Fruit fly (Drosophila melanogaster) whole organism, prepupa: Measurements from ENCODE around the gene Hsp60C.

Source experiments
- CG10631 ChIP-seq: fragments of 200-800 bp; sonication (Bioruptor generic); optimal IDR thresholded peaks from 2 replicates; lab custom pipeline; 2016; ENCODE audit warnings: missing biosample characterization, missing genetic modification characterization
- CG6792 ChIP-seq: fragments of 200-800 bp; sonication (Bioruptor generic); optimal IDR thresholded peaks from 3 replicates; lab custom pipeline; 2016; ENCODE audit warnings: missing biosample characterization, missing genetic modification characterization
- Gug ChIP-seq: fragments of 200-800 bp; sonication (Bioruptor generic); IDR thresholded peaks from 2 replicates; pipeline ENCODE4 v1.3.6; 2022; ENCODE audit warnings: missing biosample characterization, missing genetic modification characterization
- Met ChIP-seq: fragments of 200-800 bp; sonication (Bioruptor generic); optimal IDR thresholded peaks from 3 replicates; lab custom pipeline; 2016; ENCODE audit warnings: missing biosample characterization, missing genetic modification characterization
- fd85E ChIP-seq: fragments of 200-800 bp; sonication (Bioruptor generic); optimal IDR thresholded peaks from 3 replicates; lab custom pipeline; 2016; ENCODE audit warnings: missing biosample characterization, missing genetic modification characterization

Gene Hsp60C

dm6 chr2L:5706074-5706473 is 43.4 kb downstream of the Hsp60C start, which contains the start of gene CG7236:
TSS of gene CG7236 (plus strand) at chr2L:5706374.
- no peak for TF ChIP-seq CG6792 (GFP tag; lab: Kevin White, UChicago)
- no peak for TF ChIP-seq Gug (GFP tag; lab: Robert Waterston, UW)

DNA sequence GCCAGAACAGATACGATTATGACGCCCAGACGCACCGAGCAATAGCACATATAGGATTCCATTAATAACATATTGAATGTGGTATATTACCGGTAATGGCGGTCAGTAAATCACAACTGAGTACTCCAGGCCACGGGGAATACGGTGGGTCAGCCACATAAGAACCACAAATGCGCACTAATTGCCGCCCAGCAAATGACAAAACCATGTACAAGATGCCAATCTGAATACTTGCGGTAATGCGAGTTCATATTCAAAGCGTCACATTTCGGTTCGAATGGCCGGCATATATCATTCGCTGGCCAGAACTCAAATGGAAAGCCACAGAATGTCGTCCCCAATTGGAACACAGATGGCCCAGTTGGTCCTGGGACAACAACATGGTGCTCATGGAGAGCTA is 53.9 kb downstream of the Hsp60C start, which contains the start of the genes CG14007 and CG34011:
Gene CG14007 (minus strand): TSS at position 101 of the 400 bp plus-strand sequence.
Gene CG34011 (plus strand): TSS at position 122 of the 400 bp plus-strand sequence.
- TF ChIP-seq Met (no peak), CG10631 (GFP tag; lab: Kevin White, UChicago) (no peak), fd85E (no peak)
